Fruit fly (Drosophila melanogaster): ENCODE data around the gene y.
A peak's percentile ranks its signal among the peaks of the same experiment; 100 is the strongest.

y gene

DNA sequence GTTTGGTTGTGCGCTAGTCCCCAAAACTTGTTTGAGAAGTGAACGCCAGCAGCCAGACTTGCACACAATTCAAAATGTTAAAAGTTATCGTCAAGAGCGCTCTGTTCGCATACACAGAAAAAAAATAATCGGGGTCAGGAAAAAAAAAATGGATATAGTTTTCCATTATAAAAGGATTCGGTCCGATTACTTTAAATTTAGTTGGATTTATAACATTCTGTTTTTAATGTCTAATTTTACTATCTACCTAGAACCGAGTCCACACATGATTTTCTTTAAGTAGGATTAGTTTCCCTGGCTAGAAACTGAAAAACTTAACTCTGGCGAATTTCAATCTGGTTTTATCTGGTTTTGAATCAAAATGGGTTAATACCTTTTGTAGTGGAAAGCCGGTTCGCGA lies 11.1 kb upstream of the y start:
- TF ChIP-seq CG4496 (GFP tag; IDR thresholded peaks at IDR 0.05) (peak; percentile 95), CG34367 (tag; optimal IDR thresholded peaks at IDR 0.05) (peak; percentile 80), EcR (GFP tag; optimal IDR thresholded peaks at IDR 0.05) (peak; percentile 63), CG9948 (tag; optimal IDR thresholded peaks at IDR 0.05) (peak; percentile 84), CG8301 (tag; optimal IDR thresholded peaks at IDR 0.05) (peak; percentile 92), CG32121 (GFP tag; IDR thresholded peaks at IDR 0.05) (peak; percentile 88), gl (tag; optimal IDR thresholded peaks at IDR 0.05) (peak; percentile 74), Pif1B (GFP tag; optimal IDR thresholded peaks at IDR 0.05) (peak; percentile 78), CG8159 (tag; optimal IDR thresholded peaks at IDR 0.05) (peak; percentile 87), CG12605 (GFP tag; IDR thresholded peaks at IDR 0.05) (peak; percentile 84), rn (GFP tag; IDR thresholded peaks at IDR 0.05) (peak; percentile 53; the same call in 1 of the 2 replicates), D1 (tag; optimal IDR thresholded peaks at IDR 0.05) (peak; percentile 75), CG14655 (GFP tag; optimal IDR thresholded peaks at IDR 0.05) (peak; percentile 93), CG15710 (tag; optimal IDR thresholded peaks at IDR 0.05) (peak; percentile 88), fd96Ca (GFP tag; IDR thresholded peaks at IDR 0.05) (peak; percentile 61; the same call in 2 of the 3 replicates), CG13204 (GFP tag; optimal IDR thresholded peaks at IDR 0.05) (peak; percentile 53), Ets98B (GFP tag; IDR thresholded peaks at IDR 0.05) (peak; percentile 92), Pif1A (GFP tag; optimal IDR thresholded peaks at IDR 0.05) (peak; percentile 82), CG17806 (tag; optimal IDR thresholded peaks at IDR 0.05) (peak; percentile 85), Snoo (tag; optimal IDR thresholded peaks at IDR 0.05) (peak; percentile 31), CG10348 (GFP tag; IDR thresholded peaks at IDR 0.05) (peak; percentile 42; the same call in 1 of the 2 replicates)

DNA sequence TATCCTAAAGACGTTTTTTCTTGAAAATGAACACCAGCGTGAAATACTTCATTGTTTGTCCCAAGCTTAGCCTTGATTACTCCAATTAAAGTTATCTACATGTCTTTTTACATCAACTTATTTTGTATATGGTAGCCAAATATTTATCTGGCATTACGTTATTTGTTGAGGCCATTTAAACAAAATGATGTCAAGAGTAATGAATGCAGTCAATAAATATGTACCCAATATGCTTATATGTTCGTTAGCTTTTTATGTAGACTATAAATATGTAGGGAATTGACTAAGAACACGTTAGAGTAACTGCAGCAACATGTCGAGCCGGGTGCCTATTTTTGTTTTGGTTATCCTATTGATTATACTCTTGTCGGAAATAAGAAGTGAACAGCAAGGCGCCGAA lies 6.0 kb upstream of the y start, which contains the start of gene CG43181:
CG43181 (plus strand) TSS at position 301 of the 400 bp plus-strand sequence.
- TF ChIP-seq gl (tag; optimal IDR thresholded peaks at IDR 0.05) (no peak), CG32121 (GFP tag; IDR thresholded peaks at IDR 0.05) (no peak), fd96Ca (GFP tag; IDR thresholded peaks at IDR 0.05) (no peak), CG10348 (GFP tag; IDR thresholded peaks at IDR 0.05) (no peak), CG15710 (tag; optimal IDR thresholded peaks at IDR 0.05) (no peak), Pif1A (GFP tag; optimal IDR thresholded peaks at IDR 0.05) (no peak), D1 (tag; optimal IDR thresholded peaks at IDR 0.05) (no peak), CG17806 (tag; optimal IDR thresholded peaks at IDR 0.05) (no peak), Pif1B (GFP tag; optimal IDR thresholded peaks at IDR 0.05) (no peak), CG8159 (tag; optimal IDR thresholded peaks at IDR 0.05) (no peak)

DNA sequence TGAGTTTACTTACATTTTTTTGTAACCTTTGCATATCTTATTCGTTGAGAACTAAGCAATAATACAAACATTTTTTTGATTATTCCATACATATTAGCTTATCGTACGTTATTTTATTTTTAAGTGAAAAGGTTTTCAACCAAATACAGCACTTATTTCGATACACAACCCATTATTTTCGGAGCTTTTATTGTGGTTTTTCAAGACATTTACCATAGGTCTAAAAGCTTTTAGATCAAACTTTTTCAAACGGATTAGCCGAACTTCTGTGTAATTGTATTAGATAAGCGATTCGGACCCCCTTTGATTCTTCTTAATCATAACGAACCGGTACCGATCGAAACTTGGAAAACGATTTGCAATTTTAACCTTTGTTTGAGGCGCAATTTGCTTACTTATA lies 5.3 kb upstream of the y start:
- no peak for TF ChIP-seq Pif1B (GFP tag; optimal IDR thresholded peaks at IDR 0.05)
- no peak for TF ChIP-seq rn (GFP tag; IDR thresholded peaks at IDR 0.05)
- no peak for TF ChIP-seq CG4496 (GFP tag; IDR thresholded peaks at IDR 0.05)

DNA sequence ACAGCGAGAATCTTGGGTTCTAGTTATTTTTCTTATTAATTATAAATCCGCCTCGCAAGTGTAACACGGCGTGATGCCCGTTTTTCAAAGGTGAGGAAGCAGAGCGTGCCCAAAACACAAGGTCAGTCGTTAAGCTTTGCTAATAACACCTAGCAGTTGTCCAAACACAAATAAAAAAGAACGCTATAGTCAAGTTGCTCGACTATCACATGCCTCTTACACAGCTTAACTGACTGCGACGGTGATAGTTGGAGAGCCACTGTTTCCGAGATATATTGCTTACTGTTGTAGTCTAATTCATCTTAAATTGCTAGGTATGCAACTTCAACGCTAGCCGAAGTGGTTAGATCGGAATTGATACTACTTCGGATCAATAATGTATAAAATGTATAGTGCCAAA lies 4.7 kb upstream of the y start:
- TF ChIP-seq CG4496 (GFP tag; IDR thresholded peaks at IDR 0.05) (no peak), D1 (tag; optimal IDR thresholded peaks at IDR 0.05) (no peak), Pif1B (GFP tag; optimal IDR thresholded peaks at IDR 0.05) (no peak), Pif1A (GFP tag; optimal IDR thresholded peaks at IDR 0.05) (no peak), rn (GFP tag; IDR thresholded peaks at IDR 0.05) (no peak), CG9948 (tag; optimal IDR thresholded peaks at IDR 0.05) (no peak), CG13204 (GFP tag; optimal IDR thresholded peaks at IDR 0.05) (no peak), CG17806 (tag; optimal IDR thresholded peaks at IDR 0.05) (no peak), CG15710 (tag; optimal IDR thresholded peaks at IDR 0.05) (no peak), CG10348 (GFP tag; IDR thresholded peaks at IDR 0.05) (no peak), Ets98B (GFP tag; IDR thresholded peaks at IDR 0.05) (no peak), Snoo (tag; optimal IDR thresholded peaks at IDR 0.05) (no peak), CG8301 (tag; optimal IDR thresholded peaks at IDR 0.05) (no peak), CG14655 (GFP tag; optimal IDR thresholded peaks at IDR 0.05) (no peak), CG8159 (tag; optimal IDR thresholded peaks at IDR 0.05) (no peak), gl (tag; optimal IDR thresholded peaks at IDR 0.05) (no peak)

DNA sequence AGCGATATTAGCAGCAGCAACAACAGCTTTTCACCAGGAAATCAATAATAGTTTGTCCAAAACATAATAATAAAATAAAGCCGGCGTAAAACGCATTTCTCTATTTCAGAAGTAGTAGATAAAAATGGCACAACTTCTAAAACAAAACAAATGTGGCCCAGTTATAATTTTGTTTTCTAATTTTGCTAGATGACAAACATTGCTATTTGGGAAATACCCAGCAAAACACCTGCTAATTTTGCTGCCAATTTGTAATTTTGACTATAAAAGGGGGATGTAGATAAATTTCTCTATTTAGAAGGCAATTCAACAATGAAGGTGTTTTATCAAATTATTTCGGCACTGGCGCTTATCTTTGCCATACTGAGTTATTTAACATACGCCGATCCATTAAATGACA lies 3.5 kb upstream of the y start, which contains the start of gene CG43182:
CG43182 (plus strand) TSS at position 301 of the 400 bp plus-strand sequence.
- TF ChIP-seq CG15710 (tag; optimal IDR thresholded peaks at IDR 0.05) (no peak), CG8301 (tag; optimal IDR thresholded peaks at IDR 0.05) (no peak), Ets98B (GFP tag; IDR thresholded peaks at IDR 0.05) (no peak), rn (GFP tag; IDR thresholded peaks at IDR 0.05) (no peak), fd96Ca (GFP tag; IDR thresholded peaks at IDR 0.05) (no peak), D1 (tag; optimal IDR thresholded peaks at IDR 0.05) (no peak), Pif1A (GFP tag; optimal IDR thresholded peaks at IDR 0.05) (no peak), gl (tag; optimal IDR thresholded peaks at IDR 0.05) (no peak), Pif1B (GFP tag; optimal IDR thresholded peaks at IDR 0.05) (no peak), CG34367 (tag; optimal IDR thresholded peaks at IDR 0.05) (no peak)

DNA sequence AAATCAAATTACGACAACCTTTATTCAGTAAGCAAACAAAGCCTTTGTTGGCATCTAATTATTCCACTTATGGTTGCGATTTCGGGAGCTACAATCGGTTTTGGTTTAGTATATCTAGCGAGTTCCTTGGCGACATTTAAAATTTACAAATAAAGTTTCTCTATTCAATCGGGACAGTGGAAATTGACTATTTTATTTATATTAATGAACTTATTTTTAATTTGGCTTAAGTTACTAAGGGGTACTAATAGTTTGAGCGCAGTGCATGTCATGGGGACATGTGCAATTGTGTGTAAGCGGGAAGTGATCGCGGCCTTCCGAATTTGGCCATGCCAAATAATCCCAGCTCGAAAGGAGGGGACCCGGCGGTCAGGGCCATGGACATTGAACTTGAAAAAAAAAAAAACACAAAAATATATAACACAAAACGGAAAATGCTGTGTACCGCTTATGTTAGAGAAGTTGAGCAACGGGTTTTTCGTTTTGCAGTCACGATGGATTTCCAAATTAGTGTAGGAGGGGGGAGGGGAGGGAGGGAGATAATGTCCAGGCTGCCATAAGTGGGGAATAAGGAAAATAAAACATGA lies 2.3 kb upstream of the y start:
- TF ChIP-seq Ets98B (GFP tag; IDR thresholded peaks at IDR 0.05) (peak; percentile 39; the same call in 1 of the 2 replicates), CG17806 (tag; optimal IDR thresholded peaks at IDR 0.05) (no peak), CG4496 (GFP tag; IDR thresholded peaks at IDR 0.05) (peak; percentile 64), fd96Ca (GFP tag; IDR thresholded peaks at IDR 0.05) (peak; percentile 52; the same call in 1 of the 3 replicates)

Measured in whole organism, pupa.